Worm (Caenorhabditis elegans): ENCODE data around the gene K07C5.9.

DNA sequence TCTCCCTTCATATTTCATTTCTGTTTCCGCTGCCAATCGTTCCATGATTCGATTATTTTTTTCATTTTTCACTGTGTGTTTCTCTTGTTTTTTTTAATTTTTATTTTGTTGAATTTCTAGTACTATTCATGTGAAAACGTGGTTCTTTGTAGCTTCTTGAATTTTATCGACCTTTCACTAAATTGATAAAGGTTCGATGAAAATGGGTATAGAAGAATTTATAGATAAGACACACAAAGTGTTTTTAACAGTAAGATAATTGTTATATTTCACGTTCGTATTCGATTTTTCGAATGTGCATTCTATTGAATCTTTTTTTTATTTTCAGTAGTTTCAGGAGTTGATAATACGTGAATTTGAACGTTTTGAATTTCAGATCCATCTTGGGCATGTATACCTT, 22.0 kb upstream of the K07C5.9 start, which contains the start of gene ugt-49:
- no peak for TF ChIP-seq dao-5 (tag; optimal IDR thresholded peaks at IDR 0.05)
- TF ChIP-seq him-1 (tag; optimal IDR thresholded peaks at IDR 0.05), result no peak
- no peak for TF ChIP-seq W03F9.2 (tag; optimal IDR thresholded peaks at IDR 0.05)
